Worm (Caenorhabditis elegans): ENCODE measurements around the gene unc-84.

Gene unc-84

ce11 chrX:13558667-13559066, 25.9 kb upstream of the unc-84 start:
- TF ChIP-seq lin-39 (tag; optimal IDR thresholded peaks at IDR 0.05) (peak; percentile 2), daf-12 (tag; optimal IDR thresholded peaks at IDR 0.05) (no peak)

- TF ChIP-seq fkh-2 (tag; optimal IDR thresholded peaks at IDR 0.05) (no peak), snpc-4 (tag; optimal IDR thresholded peaks at IDR 0.05) (no peak), elt-1 (tag; optimal IDR thresholded peaks at IDR 0.05) (no peak), ztf-11 (tag; optimal IDR thresholded peaks at IDR 0.05) (no peak), jun-1 (tag; optimal IDR thresholded peaks at IDR 0.05) (no peak)
These were observed 22.6 kb upstream of the unc-84 start for ce11 chrX:13561954-13562353.

DNA sequence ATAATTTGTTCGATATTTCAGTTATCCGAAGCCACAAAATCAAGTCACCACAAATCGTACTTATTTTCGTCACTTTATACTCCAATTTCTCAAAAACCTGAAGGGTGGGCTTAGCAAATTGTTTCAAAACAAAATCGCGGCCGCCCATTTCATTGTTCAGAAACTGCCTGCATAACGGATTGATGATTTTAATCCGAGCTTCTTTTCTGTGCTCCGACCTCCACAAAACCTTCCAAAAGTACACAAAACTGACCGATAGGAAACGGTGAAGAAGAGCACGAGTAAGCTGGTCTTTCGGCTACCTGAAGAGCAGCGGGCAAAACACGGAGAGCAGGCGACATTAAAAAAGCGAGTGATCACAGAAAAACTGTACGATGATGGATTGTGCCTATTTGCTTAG, 18.1 kb upstream of the unc-84 start, which contains the start of gene R01E6.2:
R01E6.2 (minus strand) TSS at position 101 of the 400 bp plus-strand sequence.
- TF ChIP-seq lin-15B (tag; optimal IDR thresholded peaks at IDR 0.05) (no peak), nhr-12 (tag; optimal IDR thresholded peaks at IDR 0.05) (no peak), tbx-2 (tag; optimal IDR thresholded peaks at IDR 0.05) (no peak), mml-1 (tag; optimal IDR thresholded peaks at IDR 0.05) (no peak), pqm-1 (tag; optimal IDR thresholded peaks at IDR 0.05) (no peak), fkh-2 (tag; optimal IDR thresholded peaks at IDR 0.05) (no peak), ceh-16 (tag; optimal IDR thresholded peaks at IDR 0.05) (no peak), eor-1 (tag; optimal IDR thresholded peaks at IDR 0.05) (no peak), mdl-1 (tag; optimal IDR thresholded peaks at IDR 0.05) (no peak), ama-1 (optimal IDR thresholded peaks at IDR 0.05) (no peak), ceh-82 (tag; optimal IDR thresholded peaks at IDR 0.05) (no peak), egl-5 (tag; optimal IDR thresholded peaks at IDR 0.05) (no peak)

DNA sequence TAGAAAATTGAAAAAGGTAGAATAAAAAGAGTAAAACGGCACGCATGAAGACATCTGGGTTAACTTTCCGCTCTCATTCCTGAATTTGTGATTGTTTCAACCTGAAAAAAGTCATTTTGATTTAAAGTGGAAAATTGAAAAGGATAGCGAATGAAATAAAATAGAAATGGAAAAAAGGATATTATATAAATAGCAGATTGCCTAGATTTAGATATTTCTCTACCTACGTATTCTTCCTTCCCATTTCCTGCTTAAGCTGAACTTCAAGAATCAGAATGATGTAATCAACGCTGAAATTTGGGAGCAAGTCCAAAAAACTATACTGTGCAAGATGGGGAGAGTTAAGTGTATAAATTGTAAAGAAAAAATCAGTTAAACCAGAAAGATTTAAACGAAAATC, 14.7 kb upstream of the unc-84 start, which contains the start of gene R01E6.7:
R01E6.7 (minus strand) TSS at position 101 of the 400 bp plus-strand sequence.
- TF ChIP-seq mdl-1 (tag; optimal IDR thresholded peaks at IDR 0.05) (no peak), sea-2 (GFP tag; optimal IDR thresholded peaks at IDR 0.05) (no peak), zag-1 (tag; optimal IDR thresholded peaks at IDR 0.05) (no peak), nhr-77 (tag; optimal IDR thresholded peaks at IDR 0.05) (no peak), ceh-16 (tag; optimal IDR thresholded peaks at IDR 0.05) (no peak), tbx-2 (tag; optimal IDR thresholded peaks at IDR 0.05) (no peak), hmg-11 (tag; optimal IDR thresholded peaks at IDR 0.05) (no peak), skn-1 (tag; optimal IDR thresholded peaks at IDR 0.05) (no peak), ceh-82 (tag; optimal IDR thresholded peaks at IDR 0.05) (no peak), lsy-12 (tag; optimal IDR thresholded peaks at IDR 0.05) (no peak)

DNA sequence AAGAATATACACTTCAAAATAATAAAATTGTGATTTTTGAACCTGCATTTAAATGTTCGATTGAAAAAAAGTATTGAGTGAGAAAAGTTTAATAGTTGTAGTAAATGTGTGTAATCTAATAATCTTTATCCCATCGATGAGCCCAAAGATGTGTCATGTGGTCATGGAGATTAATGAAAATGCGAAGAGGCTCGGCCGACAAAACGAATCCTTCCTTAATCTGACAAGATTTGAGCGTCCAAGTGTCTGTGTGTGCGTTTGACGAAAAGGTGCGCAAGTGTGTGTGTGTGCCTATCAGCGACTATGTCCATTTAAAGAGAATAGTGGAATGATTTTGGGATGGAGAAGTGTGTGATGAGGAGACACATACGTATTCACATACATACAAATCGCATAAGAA, 10.5 kb upstream of the unc-84 start:
- TF ChIP-seq elt-3 (tag; optimal IDR thresholded peaks at IDR 0.05) (no peak), ztf-11 (tag; optimal IDR thresholded peaks at IDR 0.05) (no peak), fos-1 (tag; optimal IDR thresholded peaks at IDR 0.05) (no peak), ceh-9 (tag; optimal IDR thresholded peaks at IDR 0.05) (no peak), lsy-12 (tag; optimal IDR thresholded peaks at IDR 0.05) (no peak), aly-2 (tag; optimal IDR thresholded peaks at IDR 0.05) (no peak), nhr-12 (tag; optimal IDR thresholded peaks at IDR 0.05) (no peak), eor-1 (tag; optimal IDR thresholded peaks at IDR 0.05) (no peak), R02D3.7 (tag; optimal IDR thresholded peaks at IDR 0.05) (no peak), jun-1 (tag; optimal IDR thresholded peaks at IDR 0.05) (no peak), ama-1 (optimal IDR thresholded peaks at IDR 0.05) (no peak), nhr-28 (tag; optimal IDR thresholded peaks at IDR 0.05) (no peak), nhr-43 (tag; optimal IDR thresholded peaks at IDR 0.05; ENCODE audit: poor library complexity, severe bottlenecking) (no peak), elt-1 (tag; optimal IDR thresholded peaks at IDR 0.05) (no peak), unc-62 (GFP tag; optimal IDR thresholded peaks at IDR 0.05) (no peak), pha-4 (tag; optimal IDR thresholded peaks at IDR 0.05) (no peak), lin-39 (tag; optimal IDR thresholded peaks at IDR 0.05) (no peak)

DNA sequence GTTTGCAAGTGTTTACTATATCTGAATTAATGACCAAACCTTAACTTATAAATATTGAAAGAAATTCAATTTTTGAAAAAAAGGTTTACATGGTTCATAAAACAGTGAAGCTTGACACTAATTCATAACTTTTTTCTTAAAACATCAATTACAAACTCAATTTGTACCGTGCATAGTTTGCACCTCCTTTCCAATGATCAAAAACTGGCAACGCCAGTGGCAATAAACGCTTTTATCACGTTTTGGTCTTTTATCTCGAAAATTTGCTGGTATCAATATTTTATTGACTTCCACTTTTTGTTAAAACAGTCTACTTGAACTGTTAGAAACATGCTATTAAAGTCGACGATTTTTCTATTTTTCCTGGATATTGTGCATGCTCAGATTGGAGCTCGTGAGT, 6.1 kb upstream of the unc-84 start, which contains the start of gene F54B11.11:
F54B11.11 (plus strand) TSS at position 301 of the 400 bp plus-strand sequence.
- TF ChIP-seq pqm-1 (tag; optimal IDR thresholded peaks at IDR 0.05) (peak; percentile 10), nhr-11 (tag; optimal IDR thresholded peaks at IDR 0.05) (no peak), elt-2 (tag; optimal IDR thresholded peaks at IDR 0.05) (peak; percentile 21)

Data from whole organism, L3 larva.